Fruit fly (Drosophila melanogaster): ENCODE results near the gene CG17991.

CG17991 gene

dm6 chr3R:27237980-27238379 is 3.1 kb upstream of the CG17991 start:
- TF ChIP-seq CG3919 (GFP tag; optimal IDR thresholded peaks at IDR 0.05) (no peak), svp (GFP tag) (peak; percentile 73), Sox102F (GFP tag; optimal IDR thresholded peaks at IDR 0.05) (no peak)

- TF ChIP-seq fkh (GFP tag; optimal IDR thresholded peaks at IDR 0.05), result peak; percentile 95
- TF ChIP-seq esn (GFP tag; optimal IDR thresholded peaks at IDR 0.05), result peak; percentile 0
- TF ChIP-seq CG10631 (GFP tag; optimal IDR thresholded peaks at IDR 0.05), result no peak
- peak; percentile 37 for TF ChIP-seq CG1621 (tag; optimal IDR thresholded peaks at IDR 0.05)
Observed at dm6 chr3R:27238438-27239301, 2.4 kb upstream of the CG17991 start, which contains the start of the genes CG31064 and PolA2. TSS of gene CG31064 (minus strand) at chr3R:27239085. TSS of gene PolA2 (plus strand) at chr3R:27239163.

- TF ChIP-seq CG6854 (GFP tag; optimal IDR thresholded peaks at IDR 0.05), result no peak
- TF ChIP-seq fd59A (GFP tag; optimal IDR thresholded peaks at IDR 0.05), result no peak
- no peak for TF ChIP-seq CG10631 (GFP tag; optimal IDR thresholded peaks at IDR 0.05)
- TF ChIP-seq CG32006 (GFP tag; optimal IDR thresholded peaks at IDR 0.05), result no peak
- no peak for TF ChIP-seq CG6163 (GFP tag; IDR thresholded peaks at IDR 0.05)
- no peak for TF ChIP-seq Met (GFP tag; optimal IDR thresholded peaks at IDR 0.05)
- no peak for TF ChIP-seq dac (GFP tag; optimal IDR thresholded peaks at IDR 0.05)
- no peak for TF ChIP-seq CG6808 (GFP tag; optimal IDR thresholded peaks at IDR 0.05)
- no peak for TF ChIP-seq CG6276 (GFP tag; optimal IDR thresholded peaks at IDR 0.05)
- TF ChIP-seq CG3032 (tag; optimal IDR thresholded peaks at IDR 0.05), result no peak
- no peak for TF ChIP-seq pdm3 (GFP tag; optimal IDR thresholded peaks at IDR 0.05)
- no peak for TF ChIP-seq fd85E (GFP tag; optimal IDR thresholded peaks at IDR 0.05)
- TF ChIP-seq CG11902 (GFP tag; optimal IDR thresholded peaks at IDR 0.05), result no peak
- no peak for TF ChIP-seq CG3919 (GFP tag; optimal IDR thresholded peaks at IDR 0.05)
- TF ChIP-seq esn (GFP tag; optimal IDR thresholded peaks at IDR 0.05), result peak; percentile 3
- no peak for TF ChIP-seq CG8632 (GFP tag; optimal IDR thresholded peaks at IDR 0.05)
- no peak for TF ChIP-seq cyc (GFP tag; optimal IDR thresholded peaks at IDR 0.05)
- peak; percentile 5 for TF ChIP-seq lz (GFP tag; optimal IDR thresholded peaks at IDR 0.05)
- TF ChIP-seq Hr4 (GFP tag; optimal IDR thresholded peaks at IDR 0.05), result no peak
- no peak for TF ChIP-seq Eip75B (GFP tag; optimal IDR thresholded peaks at IDR 0.05)
- TF ChIP-seq dsx (GFP tag; optimal IDR thresholded peaks at IDR 0.05; ENCODE audit: poor library complexity, severe bottlenecking), result no peak
- TF ChIP-seq fkh (GFP tag; optimal IDR thresholded peaks at IDR 0.05), result peak; percentile 89
Observed at dm6 chr3R:27244412-27244741, 3.3 kb downstream of the CG17991 start.

- TF ChIP-seq topi (GFP tag; optimal IDR thresholded peaks at IDR 0.05) (peak; percentile 27), CG3919 (GFP tag; optimal IDR thresholded peaks at IDR 0.05) (peak; percentile 27), Eip93F (GFP tag; optimal IDR thresholded peaks at IDR 0.05) (peak; percentile 66), CG9139 (GFP tag; optimal IDR thresholded peaks at IDR 0.05) (peak; percentile 61), Blimp-1 (GFP tag; optimal IDR thresholded peaks at IDR 0.05) (no peak), CG1621 (tag; optimal IDR thresholded peaks at IDR 0.05) (peak; percentile 13), esn (GFP tag; optimal IDR thresholded peaks at IDR 0.05) (peak; percentile 18), Sox14 (GFP tag; optimal IDR thresholded peaks at IDR 0.05) (peak; percentile 36), eg (GFP tag; IDR thresholded peaks at IDR 0.05) (no peak), svp (GFP tag) (peak; percentile 95), ss (GFP tag; optimal IDR thresholded peaks at IDR 0.05) (peak; percentile 67 to 76), Smox (GFP tag; optimal IDR thresholded peaks at IDR 0.05) (no peak), CG11762 (GFP tag; optimal IDR thresholded peaks at IDR 0.05; ENCODE audit: insufficient read depth) (no peak), CG6163 (GFP tag; IDR thresholded peaks at IDR 0.05) (0 out of 3 replicates have a peak, but pooled peaks have one; percentile 46), CG6854 (GFP tag; optimal IDR thresholded peaks at IDR 0.05) (peak; percentile 58), CG32006 (GFP tag; optimal IDR thresholded peaks at IDR 0.05) (peak; percentile 28), CG6792 (GFP tag; optimal IDR thresholded peaks at IDR 0.05) (no peak), vri (GFP tag; optimal IDR thresholded peaks at IDR 0.05) (peak; percentile 39), fkh (GFP tag; optimal IDR thresholded peaks at IDR 0.05) (peak; percentile 77), Eip75B (GFP tag; optimal IDR thresholded peaks at IDR 0.05) (peak; percentile 9), fd59A (GFP tag; optimal IDR thresholded peaks at IDR 0.05) (no peak), Eip78C (GFP tag) (peak; percentile 73), CG31627 (GFP tag; optimal IDR thresholded peaks at IDR 0.05) (peak; percentile 16)
Observed at dm6 chr3R:27244742-27245400, 3.8 kb downstream of the CG17991 start, which contains the start of gene CG18766. TSS of gene CG18766 (minus strand) at chr3R:27245249.
